Fruit fly (Drosophila melanogaster): ENCODE measurements around the gene CG12971.

The CG12971 gene

DNA sequence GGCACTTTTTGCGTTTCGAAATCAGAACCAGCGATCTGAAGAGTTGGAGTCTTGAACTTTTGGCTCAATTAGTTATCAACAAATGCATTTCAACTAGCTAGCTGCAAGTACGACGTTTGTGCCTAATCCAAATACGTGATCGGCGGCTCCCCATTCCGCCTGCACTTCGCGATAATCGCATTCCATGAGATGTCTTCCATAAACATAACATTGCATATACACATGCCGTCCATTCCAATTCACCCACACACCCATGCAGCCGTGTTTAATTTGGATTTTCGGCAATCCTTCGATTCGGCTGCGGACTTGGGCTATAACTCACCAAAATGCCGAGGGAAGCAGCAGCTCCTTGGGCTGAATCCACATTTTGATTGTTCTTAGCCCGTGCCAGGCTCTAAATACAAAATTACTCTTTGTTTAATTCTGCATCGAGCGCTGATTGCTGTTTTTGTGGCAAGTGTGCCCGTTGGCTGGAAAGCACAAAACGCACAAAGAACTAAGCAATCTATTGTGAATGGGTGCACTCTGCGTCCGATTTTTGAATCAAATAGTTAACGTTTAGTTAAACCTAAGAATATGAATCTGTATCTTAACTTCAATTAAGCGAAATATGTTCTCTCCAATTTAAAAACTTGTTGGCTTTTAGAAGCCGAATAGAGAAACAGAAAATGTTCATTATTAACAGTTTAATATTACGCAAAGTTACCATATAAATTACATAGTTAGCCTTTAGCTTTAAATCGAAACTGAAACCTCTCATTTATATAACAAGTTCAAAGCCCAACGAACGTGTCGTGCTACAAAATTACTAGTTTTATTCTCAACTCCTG, 12.8 kb downstream of the CG12971 start, which contains the start of the genes Tbc1d8-9 and CG32436:
Tbc1d8-9 (minus strand) TSS at position 463 of the 830 bp plus-strand sequence.
CG32436 (plus strand) TSS at position 780 of the 830 bp plus-strand sequence.
- peak; percentile 33 for TF ChIP-seq tj (GFP tag; optimal IDR thresholded peaks at IDR 0.05)
- TF ChIP-seq CG11617 (GFP tag; optimal IDR thresholded peaks at IDR 0.05): peak; percentile 9
- peak; percentile 42 for TF ChIP-seq CG7045 (GFP tag; optimal IDR thresholded peaks at IDR 0.05)
- TF ChIP-seq CG14711 (tag; optimal IDR thresholded peaks at IDR 0.05): peak; percentile 5
- peak; percentile 17 for TF ChIP-seq CG7101 (tag; optimal IDR thresholded peaks at IDR 0.05)
- TF ChIP-seq bab1 (GFP tag; optimal IDR thresholded peaks at IDR 0.05): peak; percentile 49
- no peak for TF ChIP-seq toe (GFP tag; optimal IDR thresholded peaks at IDR 0.05)
- peak; percentile 67 for TF ChIP-seq Mnt (GFP tag; optimal IDR thresholded peaks at IDR 0.05)
- TF ChIP-seq cic (GFP tag; optimal IDR thresholded peaks at IDR 0.05): peak; percentile 37
- peak; percentile 27 for TF ChIP-seq CG33017 (tag; optimal IDR thresholded peaks at IDR 0.05)
- no peak for TF ChIP-seq cnc (optimal IDR thresholded peaks at IDR 0.05)
- TF ChIP-seq kay (GFP tag; ENCODE audit: borderline replicate concordance): no peak

DNA sequence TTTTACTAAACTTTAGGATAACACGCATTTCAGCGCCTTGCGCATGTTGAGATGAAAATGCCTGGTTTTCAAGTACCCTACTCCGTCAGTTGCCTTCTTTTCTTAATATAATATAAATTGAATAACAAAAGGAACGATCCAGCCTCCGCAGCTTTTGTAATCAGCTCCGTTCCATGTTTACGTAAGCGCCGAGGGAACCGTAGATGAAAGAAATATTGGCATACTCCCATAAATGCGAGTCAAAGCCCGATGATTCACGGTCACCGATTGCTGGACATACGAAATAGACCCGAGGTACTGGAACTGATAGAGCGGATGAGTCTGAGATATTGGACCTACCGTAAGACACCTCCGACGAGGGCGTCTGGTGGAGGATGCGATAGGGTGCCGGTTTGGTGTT, 13.7 kb downstream of the CG12971 start:
- TF ChIP-seq kay (GFP tag; ENCODE audit: borderline replicate concordance): no peak
- TF ChIP-seq cnc (optimal IDR thresholded peaks at IDR 0.05): no peak

- peak; percentile 97 for TF ChIP-seq Mnt (GFP tag; optimal IDR thresholded peaks at IDR 0.05)
- no peak for TF ChIP-seq CG11617 (GFP tag; optimal IDR thresholded peaks at IDR 0.05)
- no peak for TF ChIP-seq CG7101 (tag; optimal IDR thresholded peaks at IDR 0.05)
- TF ChIP-seq CG14711 (tag; optimal IDR thresholded peaks at IDR 0.05): no peak
- TF ChIP-seq tj (GFP tag; optimal IDR thresholded peaks at IDR 0.05): no peak
- no peak for TF ChIP-seq CG33017 (tag; optimal IDR thresholded peaks at IDR 0.05)
Measured at dm6 chr3L:21334999-21335631, 21.2 kb downstream of the CG12971 start, which contains the start of gene Tsr1. Tsr1 (plus strand) TSS chr3L:21335215.

- no peak for TF ChIP-seq CG7101 (tag; optimal IDR thresholded peaks at IDR 0.05)
- TF ChIP-seq CG7045 (GFP tag; optimal IDR thresholded peaks at IDR 0.05): no peak
- no peak for TF ChIP-seq CG11617 (GFP tag; optimal IDR thresholded peaks at IDR 0.05)
- no peak for TF ChIP-seq pad (GFP tag; optimal IDR thresholded peaks at IDR 0.05)
- TF ChIP-seq tj (GFP tag; optimal IDR thresholded peaks at IDR 0.05): no peak
- no peak for TF ChIP-seq kay (GFP tag; ENCODE audit: borderline replicate concordance)
- no peak for TF ChIP-seq Hr96 (GFP tag; optimal IDR thresholded peaks at IDR 0.05)
- TF ChIP-seq CG14711 (tag; optimal IDR thresholded peaks at IDR 0.05): no peak
- no peak for TF ChIP-seq Clk (GFP tag; optimal IDR thresholded peaks at IDR 0.05)
- TF ChIP-seq CG33017 (tag; optimal IDR thresholded peaks at IDR 0.05): no peak
- no peak for TF ChIP-seq ovo (GFP tag; optimal IDR thresholded peaks at IDR 0.05)
- no peak for TF ChIP-seq CG5204 (GFP tag; optimal IDR thresholded peaks at IDR 0.05)
- TF ChIP-seq Mnt (GFP tag; optimal IDR thresholded peaks at IDR 0.05): no peak
- TF ChIP-seq toe (GFP tag; optimal IDR thresholded peaks at IDR 0.05): no peak
- no peak for TF ChIP-seq cnc (optimal IDR thresholded peaks at IDR 0.05)
- TF ChIP-seq Crg-1 (GFP tag; optimal IDR thresholded peaks at IDR 0.05): no peak
- no peak for TF ChIP-seq CG1620 (GFP tag; optimal IDR thresholded peaks at IDR 0.05)
- no peak for TF ChIP-seq bab1 (GFP tag; optimal IDR thresholded peaks at IDR 0.05)
- TF ChIP-seq cic (GFP tag; optimal IDR thresholded peaks at IDR 0.05): no peak
- no peak for TF ChIP-seq CG12768 (GFP tag; optimal IDR thresholded peaks at IDR 0.05)
Measured at dm6 chr3L:21324724-21325123, 31.6 kb downstream of the CG12971 start.

DNA sequence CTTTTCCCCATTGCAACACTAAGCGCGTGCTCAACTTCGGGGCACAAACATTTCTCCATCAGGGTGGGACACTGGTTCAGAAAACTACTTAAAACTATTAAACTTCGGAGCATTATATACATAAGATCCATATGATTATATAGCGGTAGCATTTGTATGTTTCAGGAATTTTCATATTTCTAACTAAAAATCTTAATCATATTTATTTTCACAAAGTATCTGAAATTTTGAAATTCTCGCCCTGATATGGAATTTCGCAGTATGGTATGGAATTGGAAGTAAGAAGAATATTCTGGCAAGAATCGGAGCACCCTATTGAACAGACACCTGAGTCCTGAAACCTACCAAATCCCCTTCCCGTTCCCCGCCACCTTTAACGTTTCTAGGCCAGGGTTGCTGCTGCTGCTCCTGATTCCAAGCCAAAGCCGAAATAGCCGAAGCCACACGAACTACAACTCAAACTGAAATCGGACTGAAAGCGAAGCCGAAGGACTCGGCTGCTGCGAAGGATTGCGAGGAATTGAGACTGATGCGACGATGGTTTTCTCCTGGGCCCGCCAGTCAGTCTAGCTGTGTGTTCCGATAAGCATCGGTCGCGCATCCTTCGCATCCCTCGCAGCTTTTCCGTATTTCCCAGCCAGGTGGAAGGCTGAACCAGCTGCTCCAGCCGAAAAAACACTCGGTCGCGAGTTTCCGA, 34.3 kb downstream of the CG12971 start:
- no peak for TF ChIP-seq Crg-1 (GFP tag; optimal IDR thresholded peaks at IDR 0.05)
- no peak for TF ChIP-seq CG14711 (tag; optimal IDR thresholded peaks at IDR 0.05)
- peak; percentile 85 for TF ChIP-seq CG7045 (GFP tag; optimal IDR thresholded peaks at IDR 0.05)
- TF ChIP-seq ovo (GFP tag; optimal IDR thresholded peaks at IDR 0.05): no peak
- TF ChIP-seq CG5204 (GFP tag; optimal IDR thresholded peaks at IDR 0.05): peak; percentile 71
- TF ChIP-seq kay (GFP tag; ENCODE audit: borderline replicate concordance): no peak
- TF ChIP-seq CG7101 (tag; optimal IDR thresholded peaks at IDR 0.05): peak; percentile 57
- peak; percentile 1 for TF ChIP-seq pad (GFP tag; optimal IDR thresholded peaks at IDR 0.05)
- TF ChIP-seq CG1620 (GFP tag; optimal IDR thresholded peaks at IDR 0.05): no peak
- TF ChIP-seq CG33017 (tag; optimal IDR thresholded peaks at IDR 0.05): peak; percentile 76
- TF ChIP-seq Hr96 (GFP tag; optimal IDR thresholded peaks at IDR 0.05): peak; percentile 47
- TF ChIP-seq CG11617 (GFP tag; optimal IDR thresholded peaks at IDR 0.05): peak; percentile 43
- TF ChIP-seq toe (GFP tag; optimal IDR thresholded peaks at IDR 0.05): peak; percentile 62
- no peak for TF ChIP-seq Mnt (GFP tag; optimal IDR thresholded peaks at IDR 0.05)
- TF ChIP-seq cic (GFP tag; optimal IDR thresholded peaks at IDR 0.05): no peak
- TF ChIP-seq bab1 (GFP tag; optimal IDR thresholded peaks at IDR 0.05): no peak
- TF ChIP-seq cnc (optimal IDR thresholded peaks at IDR 0.05): no peak
- TF ChIP-seq tj (GFP tag; optimal IDR thresholded peaks at IDR 0.05): no peak
- TF ChIP-seq CG12768 (GFP tag; optimal IDR thresholded peaks at IDR 0.05): peak; percentile 83
- peak; percentile 71 for TF ChIP-seq Clk (GFP tag; optimal IDR thresholded peaks at IDR 0.05)
